Worm (Caenorhabditis elegans): ENCODE results near the gene catp-3.

DNA sequence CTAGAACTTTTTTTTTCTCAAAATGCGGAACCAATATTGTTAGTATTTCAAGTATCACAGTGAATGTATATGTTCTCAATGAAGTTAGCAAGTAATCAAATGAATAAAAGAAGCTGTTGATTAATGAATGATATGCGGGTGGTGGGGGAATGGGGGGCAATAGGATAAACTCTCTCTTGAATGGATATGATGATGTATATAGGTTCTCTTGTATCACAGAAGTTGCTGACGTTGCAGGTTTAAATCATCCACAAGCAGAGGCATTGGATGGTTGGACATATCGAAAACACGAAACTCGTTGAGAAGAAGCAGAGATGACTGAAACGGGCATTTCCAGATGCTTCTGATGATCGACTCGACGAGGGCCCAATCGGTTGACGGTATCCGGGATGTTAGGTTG, 36.2 kb upstream of the catp-3 start:
- TF ChIP-seq ceh-39 (tag; optimal IDR thresholded peaks at IDR 0.05), result no peak
- no peak for TF ChIP-seq nhr-237 (tag; optimal IDR thresholded peaks at IDR 0.05)
- no peak for TF ChIP-seq mep-1 (tag; optimal IDR thresholded peaks at IDR 0.05)
- TF ChIP-seq mls-2 (tag; optimal IDR thresholded peaks at IDR 0.05), result no peak
- TF ChIP-seq sptf-1 (tag; optimal IDR thresholded peaks at IDR 0.05), result no peak
- TF ChIP-seq unc-39 (tag; optimal IDR thresholded peaks at IDR 0.05), result no peak
- no peak for TF ChIP-seq lsy-2 (tag; optimal IDR thresholded peaks at IDR 0.05)
- TF ChIP-seq elt-3 (tag; optimal IDR thresholded peaks at IDR 0.05), result no peak

All from whole organism, mixed stage, embryonic.